Worm (Caenorhabditis elegans): ENCODE data around the gene glna-2.

Gene glna-2

ce11 chrII:8020580-8021044 is 12.2 kb downstream of the glna-2 start (continued):
- TF ChIP-seq mdl-1 (tag; optimal IDR thresholded peaks at IDR 0.05): no peak
- no peak for TF ChIP-seq nhr-11 (tag; optimal IDR thresholded peaks at IDR 0.05)
- no peak for TF ChIP-seq nhr-48 (tag; optimal IDR thresholded peaks at IDR 0.05)
- TF ChIP-seq aha-1 (tag): peak; percentile 83
- no peak for TF ChIP-seq aly-2 (tag; optimal IDR thresholded peaks at IDR 0.05)
- TF ChIP-seq mxl-2 (GFP tag; conservative IDR thresholded peaks at IDR 0.05): no peak
- no peak for TF ChIP-seq snpc-1.2 (GFP tag; IDR thresholded peaks at IDR 0.05)
- TF ChIP-seq ama-1 (optimal IDR thresholded peaks at IDR 0.05): peak; percentile 39
- TF ChIP-seq R02D3.7 (tag; optimal IDR thresholded peaks at IDR 0.05): no peak
- TF ChIP-seq mep-1 (tag; optimal IDR thresholded peaks at IDR 0.05): peak; percentile 8
- no peak for TF ChIP-seq mdt-29 (GFP tag; IDR thresholded peaks at IDR 0.05)
- no peak for TF ChIP-seq ceh-20 (GFP tag; IDR thresholded peaks at IDR 0.05)
- no peak for TF ChIP-seq set-16 (GFP tag; IDR thresholded peaks at IDR 0.05)
- TF ChIP-seq unc-62 (GFP tag; optimal IDR thresholded peaks at IDR 0.05 in 1 of 2): no peak
- no peak for TF ChIP-seq unc-62 (tag; optimal IDR thresholded peaks at IDR 0.05)
- no peak for TF ChIP-seq ceh-44 (GFP tag; IDR thresholded peaks at IDR 0.05)
- no peak for TF ChIP-seq ceh-28 (tag; optimal IDR thresholded peaks at IDR 0.05)
- TF ChIP-seq nhr-42 (GFP tag; IDR thresholded peaks at IDR 0.05): no peak
- TF ChIP-seq daf-19 (GFP tag; conservative IDR thresholded peaks at IDR 0.05): no peak
- TF ChIP-seq zip-2 (tag; optimal IDR thresholded peaks at IDR 0.05): no peak
- TF ChIP-seq hlh-30 (tag; optimal IDR thresholded peaks at IDR 0.05; ENCODE audit: insufficient read depth): no peak
- no peak for TF ChIP-seq F49E8.2 (tag; optimal IDR thresholded peaks at IDR 0.05; ENCODE audit: borderline replicate concordance)
- 0 out of 2 replicates have a peak, but pooled peaks have one; percentile 48 for TF ChIP-seq T26A8.4 (GFP tag; IDR thresholded peaks at IDR 0.05)
- TF ChIP-seq daf-12 (tag; optimal IDR thresholded peaks at IDR 0.05): no peak
- no peak for TF ChIP-seq lin-1 (GFP tag; IDR thresholded peaks at IDR 0.05)
- no peak for TF ChIP-seq snpc-4 (tag; optimal IDR thresholded peaks at IDR 0.05)
- TF ChIP-seq hlh-11 (tag; optimal IDR thresholded peaks at IDR 0.05): no peak
- TF ChIP-seq lin-29 (GFP tag; IDR thresholded peaks at IDR 0.05): no peak
- TF ChIP-seq hmg-1.1 (GFP tag; IDR thresholded peaks at IDR 0.05): no peak
- TF ChIP-seq duxl-1 (tag; optimal IDR thresholded peaks at IDR 0.05; ENCODE audit: poor library complexity): no peak
- TF ChIP-seq nhr-10 (tag; optimal IDR thresholded peaks at IDR 0.05): no peak
- no peak for TF ChIP-seq pqm-1 (tag; optimal IDR thresholded peaks at IDR 0.05)
- TF ChIP-seq lin-39 (tag; optimal IDR thresholded peaks at IDR 0.05): no peak
- TF ChIP-seq Y75B8A.6 (GFP tag; IDR thresholded peaks at IDR 0.05): no peak
- no peak for TF ChIP-seq hif-1 (tag; optimal IDR thresholded peaks at IDR 0.05)
- no peak for TF ChIP-seq ztf-11 (tag; optimal IDR thresholded peaks at IDR 0.05)
- no peak for TF ChIP-seq unc-130 (GFP tag; optimal IDR thresholded peaks at IDR 0.05)
- no peak for TF ChIP-seq F10B5.3 (tag; optimal IDR thresholded peaks at IDR 0.05)
- TF ChIP-seq ztf-7 (tag; optimal IDR thresholded peaks at IDR 0.05): no peak
- TF ChIP-seq tag-97 (GFP tag; IDR thresholded peaks at IDR 0.05): no peak
- no peak for TF ChIP-seq D1046.2 (GFP tag; IDR thresholded peaks at IDR 0.05)
- TF ChIP-seq php-3 (GFP tag; IDR thresholded peaks at IDR 0.05): no peak
- TF ChIP-seq fkh-10 (GFP tag; optimal IDR thresholded peaks at IDR 0.05): no peak
- no peak for TF ChIP-seq nhr-102 (tag; optimal IDR thresholded peaks at IDR 0.05)
- no peak for TF ChIP-seq lir-3 (tag; optimal IDR thresholded peaks at IDR 0.05)
- TF ChIP-seq lsy-2 (tag; optimal IDR thresholded peaks at IDR 0.05): no peak
- peak; percentile 7 for TF ChIP-seq T20F7.1 (GFP tag; optimal IDR thresholded peaks at IDR 0.05)
- TF ChIP-seq ceh-32 (tag; optimal IDR thresholded peaks at IDR 0.05; ENCODE audit: poor library complexity): no peak
- TF ChIP-seq egl-43 (GFP tag; IDR thresholded peaks at IDR 0.05): no peak
- no peak for TF ChIP-seq nhr-111 (GFP tag; optimal IDR thresholded peaks at IDR 0.05)
- peak; percentile 45; the same call in 1 of the 2 replicates for TF ChIP-seq pha-4 (GFP tag; IDR thresholded peaks at IDR 0.05)
- TF ChIP-seq pha-4 (tag; optimal IDR thresholded peaks at IDR 0.05): no peak
- TF ChIP-seq dmd-9 (GFP tag; IDR thresholded peaks at IDR 0.05): no peak

All from whole organism, L4 larva.